Fruit fly (Drosophila melanogaster): ENCODE data around the gene SLIRP2.

The SLIRP2 gene

dm6 chr3R:8660661-8661060 lies 9.8 kb downstream of the SLIRP2 start, which contains the start of gene bel:
Gene bel, minus strand, starts transcription at chr3R:8660761.
- TF ChIP-seq tgo (GFP tag; IDR thresholded peaks at IDR 0.05) = 0 out of 3 replicates have a peak, but pooled peaks have one; percentile 1
- TF ChIP-seq stc (GFP tag; IDR thresholded peaks at IDR 0.05) = no peak
- no peak for TF ChIP-seq sna (GFP tag; IDR thresholded peaks at IDR 0.05; ENCODE audit: partially characterized antibody)
- TF ChIP-seq Usf (GFP tag; optimal IDR thresholded peaks at IDR 0.05) = no peak
- TF ChIP-seq CG2199 (GFP tag; IDR thresholded peaks at IDR 0.05) = no peak
- no peak for TF ChIP-seq sqz (GFP tag; optimal IDR thresholded peaks at IDR 0.05)

DNA sequence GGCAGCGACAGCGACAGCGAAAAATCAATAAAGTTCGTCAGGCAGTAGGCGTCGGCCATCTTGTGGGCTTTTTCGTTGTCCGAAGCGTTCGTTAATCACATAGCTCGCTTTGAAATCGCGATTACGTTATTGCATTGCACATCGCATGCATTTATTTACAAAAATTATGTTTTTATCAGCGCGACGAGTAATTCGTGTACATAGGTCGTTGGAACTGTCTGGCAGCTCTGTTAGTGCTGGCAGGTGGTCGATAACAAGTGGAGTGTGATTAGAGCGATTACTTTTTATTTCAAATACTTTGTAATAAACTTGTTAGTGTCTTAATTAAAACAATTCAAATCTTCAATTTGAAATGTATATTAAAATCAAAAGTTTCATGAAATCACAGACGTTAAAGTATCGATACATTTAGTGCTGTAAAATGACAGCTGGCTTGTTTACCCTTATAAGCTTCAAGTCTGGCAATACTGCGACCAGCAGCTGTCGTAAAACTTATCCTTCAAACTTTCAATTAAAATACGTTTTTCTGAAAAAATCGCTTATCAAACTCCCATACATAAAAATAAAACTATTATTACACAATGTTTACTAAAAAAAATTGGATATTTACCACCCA lies 12.9 kb downstream of the SLIRP2 start, which contains the start of gene CG8032:
TSS of gene CG8032 (plus strand) at position 448 of the 616 bp plus-strand sequence.
- TF ChIP-seq fd64A (GFP tag; optimal IDR thresholded peaks at IDR 0.05) = no peak
- TF ChIP-seq nmo (GFP tag; optimal IDR thresholded peaks at IDR 0.05) = peak; percentile 60
- no peak for TF ChIP-seq Usf (GFP tag; optimal IDR thresholded peaks at IDR 0.05)
- peak; percentile 70 for TF ChIP-seq CG3995 (GFP tag; optimal IDR thresholded peaks at IDR 0.05)
- peak; percentile 37 for TF ChIP-seq ftz-f1 (GFP tag; optimal IDR thresholded peaks at IDR 0.05)
- no peak for TF ChIP-seq TFAM (GFP tag; optimal IDR thresholded peaks at IDR 0.05)
- no peak for TF ChIP-seq CG6254 (GFP tag; optimal IDR thresholded peaks at IDR 0.05)
- peak; percentile 47 for TF ChIP-seq CG18262 (tag; optimal IDR thresholded peaks at IDR 0.05)
- peak; percentile 17 for TF ChIP-seq nerfin-1 (tag; optimal IDR thresholded peaks at IDR 0.05)
- TF ChIP-seq CG11398 (GFP tag; optimal IDR thresholded peaks at IDR 0.05) = no peak
- peak; percentile 21 for TF ChIP-seq chn (GFP tag; optimal IDR thresholded peaks at IDR 0.05)
- TF ChIP-seq Aef1 (GFP tag; IDR thresholded peaks at IDR 0.05) = no peak
- TF ChIP-seq so (GFP tag; IDR thresholded peaks at IDR 0.05) = no peak
- peak; percentile 50 for TF ChIP-seq Nf-YC (tag; optimal IDR thresholded peaks at IDR 0.05)
- peak; percentile 72 for TF ChIP-seq lilli (GFP tag; optimal IDR thresholded peaks at IDR 0.05)
- TF ChIP-seq esg (GFP tag; conservative IDR thresholded peaks at IDR 0.05) = no peak
- peak; percentile 52 for TF ChIP-seq kay (GFP tag; optimal IDR thresholded peaks at IDR 0.05)
- 0 out of 3 replicates have a peak, but pooled peaks have one; percentile 4 for TF ChIP-seq ken (GFP tag; IDR thresholded peaks at IDR 0.05)
- peak; percentile 0 for TF ChIP-seq Dad (GFP tag; optimal IDR thresholded peaks at IDR 0.05)
- TF ChIP-seq CG14014 (GFP tag; IDR thresholded peaks at IDR 0.05) = no peak
- TF ChIP-seq her (GFP tag; optimal IDR thresholded peaks at IDR 0.05) = peak; percentile 27
- TF ChIP-seq ewg (GFP tag; optimal IDR thresholded peaks at IDR 0.05) = no peak
- TF ChIP-seq Deaf1 (tag; optimal IDR thresholded peaks at IDR 0.05) = peak; percentile 33
- TF ChIP-seq Hand (GFP tag; optimal IDR thresholded peaks at IDR 0.05) = no peak
- TF ChIP-seq gro (GFP tag; optimal IDR thresholded peaks at IDR 0.05) = peak; percentile 42
- peak; percentile 50 for TF ChIP-seq Rfx (GFP tag; IDR thresholded peaks at IDR 0.05)
- no peak for TF ChIP-seq Rx (GFP tag; IDR thresholded peaks at IDR 0.05)
- no peak for TF ChIP-seq h (optimal IDR thresholded peaks at IDR 0.05)
- peak; percentile 16 for TF ChIP-seq tap (tag; optimal IDR thresholded peaks at IDR 0.05)
- peak; percentile 26 for TF ChIP-seq dmrt99B (tag; optimal IDR thresholded peaks at IDR 0.05)
- TF ChIP-seq CG15479 (GFP tag; optimal IDR thresholded peaks at IDR 0.05) = no peak
- no peak for TF ChIP-seq br (optimal IDR thresholded peaks at IDR 0.05)
- 0 out of 4 replicates have a peak, but pooled peaks have one; percentile 61 for TF ChIP-seq chinmo (GFP tag; IDR thresholded peaks at IDR 0.05; ENCODE audit: partially characterized antibody)
- TF ChIP-seq Neu2 (GFP tag; optimal IDR thresholded peaks at IDR 0.05; ENCODE audit: borderline replicate concordance) = no peak
- no peak for TF ChIP-seq z (GFP tag; IDR thresholded peaks at IDR 0.05)
- no peak for TF ChIP-seq HLH3B (GFP tag; IDR thresholded peaks at IDR 0.05)
- TF ChIP-seq CG30020 (tag; optimal IDR thresholded peaks at IDR 0.05) = peak; percentile 38
- peak; percentile 26 for TF ChIP-seq CG9797 (GFP tag; optimal IDR thresholded peaks at IDR 0.05)
- TF ChIP-seq NK7.1 (GFP tag; optimal IDR thresholded peaks at IDR 0.05) = no peak
- TF ChIP-seq Dref (GFP tag; IDR thresholded peaks at IDR 0.05) = peak; percentile 72
- peak; percentile 70 for TF ChIP-seq CG10543 (GFP tag; optimal IDR thresholded peaks at IDR 0.05)
- TF ChIP-seq lmd (GFP tag; IDR thresholded peaks at IDR 0.05) = peak; percentile 15; the same call in 1 of the 2 replicates
- peak; percentile 4 for TF ChIP-seq BtbVII (GFP tag; optimal IDR thresholded peaks at IDR 0.05)
- peak; percentile 31 for TF ChIP-seq Bteb2 (GFP tag; optimal IDR thresholded peaks at IDR 0.05)
- TF ChIP-seq oc (tag; optimal IDR thresholded peaks at IDR 0.05) = no peak

All from whole organism, embryonic.